1 fruit fly cellular context compared by ENCODE assay signal in the genomic region with DNA sequence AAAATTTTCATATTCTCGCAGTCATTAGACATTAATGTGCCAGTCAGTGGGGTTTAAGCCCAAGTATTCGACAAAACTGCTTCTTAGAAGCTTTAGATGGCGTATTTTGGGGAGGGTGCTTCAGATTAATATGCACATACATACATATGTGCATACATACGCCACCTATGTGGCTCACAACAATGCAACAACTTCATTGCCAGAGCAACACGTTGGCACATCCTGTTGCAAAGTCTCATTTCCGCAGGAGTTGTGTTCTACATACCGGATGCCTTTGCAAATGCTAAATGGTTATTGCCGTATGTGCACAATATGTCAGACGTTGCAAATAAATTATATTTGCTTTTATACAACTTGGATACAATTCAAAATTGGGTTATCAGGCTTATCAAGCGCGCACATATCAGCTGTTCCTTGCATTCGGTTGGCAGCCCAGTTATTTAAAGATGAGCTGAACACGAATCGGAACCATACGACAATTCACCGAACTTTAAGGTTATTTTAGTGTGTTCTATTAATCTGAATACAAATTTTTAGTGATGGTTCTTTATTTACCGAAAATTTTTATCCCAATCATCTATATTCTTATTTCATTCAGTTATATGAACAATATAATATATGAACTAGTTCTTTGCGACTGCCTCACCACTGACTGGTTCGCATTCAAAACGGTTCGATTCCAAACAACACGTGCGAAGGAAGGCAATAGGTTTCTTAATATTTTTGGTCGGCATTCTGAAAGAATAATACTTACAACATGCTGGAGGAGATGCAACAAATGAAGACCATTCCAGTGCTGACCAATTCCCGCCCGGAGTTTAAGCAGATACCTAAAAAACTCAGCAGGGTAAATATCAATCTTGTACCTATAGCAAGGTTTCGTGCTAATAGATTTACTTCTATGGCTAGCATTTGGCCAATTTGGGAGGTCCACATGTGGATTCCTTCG.
A peak's percentile ranks its signal among the peaks of the same experiment; 100 is the strongest.
TF ChIP-seq lines count a peak whose summit lies in the region.

A gene (plus strand): TSS at position 659 of the 949 bp plus-strand sequence.

TF ChIP-seq in whole organism, embryonic, 481 proteins besides CTCF, POLR2A, EP300 and RAD21 (continued from another document):
- TF ChIP-seq BEAF-32 (GFP tag; optimal IDR thresholded peaks at IDR 0.05; lab: Kevin White, UChicago) (peak; percentile 69), knrl (GFP tag; IDR thresholded peaks at IDR 0.05; lab: Robert Waterston, UW; ENCODE audit: partially characterized antibody) (peak; percentile 78), Sin3A (optimal IDR thresholded peaks at IDR 0.05; lab: Kevin White, UChicago) (peak; percentile 68), Dll (GFP tag; IDR thresholded peaks at IDR 0.05; lab: Robert Waterston, UW; ENCODE audit: partially characterized antibody) (peak; percentile 70; the same call in 3 of the 4 replicates), MTF-1 (GFP tag; optimal IDR thresholded peaks at IDR 0.05; lab: Kevin White, UChicago; ENCODE audit: borderline replicate concordance) (no peak), Gug (GFP tag; IDR thresholded peaks at IDR 0.05; lab: Robert Waterston, UW) (no peak), lov (optimal IDR thresholded peaks at IDR 0.05; lab: Kevin White, UChicago) (no peak), lov (GFP tag; IDR thresholded peaks at IDR 0.05; lab: Robert Waterston, UW) (0 out of 3 replicates have a peak, but pooled peaks have one; percentile 32), Stat92E (GFP tag; optimal IDR thresholded peaks at IDR 0.05; lab: Kevin White, UChicago) (peak in 1 of 3 experiments; percentile 48), gro (GFP tag; optimal IDR thresholded peaks at IDR 0.05; lab: Kevin White, UChicago) (no peak), onecut (GFP tag; IDR thresholded peaks at IDR 0.05; lab: Robert Waterston, UW) (no peak), CG9437 (GFP tag; optimal IDR thresholded peaks at IDR 0.05; lab: Kevin White, UChicago) (no peak), tx (GFP tag; optimal IDR thresholded peaks at IDR 0.05; lab: Kevin White, UChicago) (no peak), Kr (GFP tag; optimal IDR thresholded peaks at IDR 0.05; lab: Kevin White, UChicago) (no peak), CG15479 (GFP tag; optimal IDR thresholded peaks at IDR 0.05; lab: Kevin White, UChicago) (no peak), ttk (GFP tag; IDR thresholded peaks at IDR 0.05; lab: Robert Waterston, UW) (no peak), D19A (tag; optimal IDR thresholded peaks at IDR 0.05; lab: Kevin White, UChicago) (no peak), CG13424 (tag; optimal IDR thresholded peaks at IDR 0.05; lab: Kevin White, UChicago) (peak; percentile 31), bab2 (GFP tag; optimal IDR thresholded peaks at IDR 0.05; lab: Kevin White, UChicago) (no peak), CG13287 (GFP tag; IDR thresholded peaks at IDR 0.05; lab: Robert Waterston, UW; ENCODE audit: partially characterized antibody) (peak; percentile 71), hbn (GFP tag; IDR thresholded peaks at IDR 0.05; lab: Robert Waterston, UW; ENCODE audit: partially characterized antibody) (0 out of 2 replicates have a peak, but pooled peaks have one; percentile 46), her (GFP tag; optimal IDR thresholded peaks at IDR 0.05; lab: Kevin White, UChicago) (no peak), H15 (GFP tag; IDR thresholded peaks at IDR 0.05; lab: Robert Waterston, UW) (no peak), CG14667 (GFP tag; IDR thresholded peaks at IDR 0.05; lab: Robert Waterston, UW) (no peak), MBD-R2 (GFP tag; IDR thresholded peaks at IDR 0.05; lab: Robert Waterston, UW) (peak; percentile 74), Bgb (GFP tag; IDR thresholded peaks at IDR 0.05; lab: Robert Waterston, UW; ENCODE audit: partially characterized antibody) (peak; percentile 55), Spps (tag; optimal IDR thresholded peaks at IDR 0.05; lab: Kevin White, UChicago) (no peak), CG34376 (GFP tag; optimal IDR thresholded peaks at IDR 0.05; lab: Kevin White, UChicago) (peak; percentile 11), CG30403 (GFP tag; optimal IDR thresholded peaks at IDR 0.05; lab: Kevin White, UChicago) (peak; percentile 24), gt (GFP tag; IDR thresholded peaks at IDR 0.05; lab: Robert Waterston, UW) (no peak), CG2712 (tag; optimal IDR thresholded peaks at IDR 0.05; lab: Kevin White, UChicago) (peak; percentile 54), amos (GFP tag; IDR thresholded peaks at IDR 0.05; lab: Robert Waterston, UW; ENCODE audit: partially characterized antibody) (peak; percentile 64), twi (tag; optimal IDR thresholded peaks at IDR 0.05; lab: Kevin White, UChicago) (peak; percentile 1), Opbp (GFP tag; IDR thresholded peaks at IDR 0.05; lab: Robert Waterston, UW; ENCODE audit: partially characterized antibody) (0 out of 3 replicates have a peak, but pooled peaks have one; percentile 31), CG18262 (tag; optimal IDR thresholded peaks at IDR 0.05; lab: Kevin White, UChicago) (peak; percentile 24), CG34224 (GFP tag; IDR thresholded peaks at IDR 0.05; lab: Robert Waterston, UW; ENCODE audit: partially characterized antibody) (peak; percentile 59; the same call in 1 of the 3 replicates), inv (GFP tag; IDR thresholded peaks at IDR 0.05; lab: Robert Waterston, UW; ENCODE audit: partially characterized antibody) (peak; percentile 57; the same call in 1 of the 2 replicates), pzg (GFP tag; optimal IDR thresholded peaks at IDR 0.05; lab: Kevin White, UChicago) (peak; percentile 74), Xbp1 (GFP tag; optimal IDR thresholded peaks at IDR 0.05; lab: Kevin White, UChicago) (no peak), lola (GFP tag; optimal IDR thresholded peaks at IDR 0.05; lab: Kevin White, UChicago) (no peak), phol (tag; optimal IDR thresholded peaks at IDR 0.05; lab: Kevin White, UChicago) (peak; percentile 50), row (GFP tag; IDR thresholded peaks at IDR 0.05; lab: Robert Waterston, UW) (peak; percentile 84), Dp (GFP tag; optimal IDR thresholded peaks at IDR 0.05; lab: Kevin White, UChicago) (peak; percentile 94), unc-4 (GFP tag; IDR thresholded peaks at IDR 0.05; lab: Robert Waterston, UW; ENCODE audit: partially characterized antibody) (peak; percentile 48; the same call in 1 of the 2 replicates), CG14710 (tag; optimal IDR thresholded peaks at IDR 0.05; lab: Kevin White, UChicago) (peak; percentile 71), CG12299 (tag; optimal IDR thresholded peaks at IDR 0.05; lab: Kevin White, UChicago) (peak; percentile 19), zfh1 (GFP tag; IDR thresholded peaks at IDR 0.05; lab: Robert Waterston, UW) (no peak), HLH4C (GFP tag; IDR thresholded peaks at IDR 0.05; lab: Robert Waterston, UW; ENCODE audit: partially characterized antibody) (peak; percentile 47; the same call in 2 of the 3 replicates), nmo (GFP tag; optimal IDR thresholded peaks at IDR 0.05; lab: Kevin White, UChicago) (peak; percentile 50), pum (GFP tag; optimal IDR thresholded peaks at IDR 0.05; lab: Kevin White, UChicago) (no peak), CG16813 (GFP tag; IDR thresholded peaks at IDR 0.05; lab: Robert Waterston, UW; ENCODE audit: partially characterized antibody) (0 out of 3 replicates have a peak, but pooled peaks have one; percentile 33), MESR4 (GFP tag; optimal IDR thresholded peaks at IDR 0.05; lab: Kevin White, UChicago) (peak; percentile 42), CG9817 (tag; optimal IDR thresholded peaks at IDR 0.05; lab: Kevin White, UChicago) (no peak), CG17829 (tag; optimal IDR thresholded peaks at IDR 0.05; lab: Kevin White, UChicago) (peak; percentile 36), D19B (GFP tag; optimal IDR thresholded peaks at IDR 0.05; lab: Kevin White, UChicago) (no peak), HmgZ (tag; optimal IDR thresholded peaks at IDR 0.05; lab: Kevin White, UChicago) (peak; percentile 77), ken (GFP tag; IDR thresholded peaks at IDR 0.05; lab: Robert Waterston, UW) (no peak), CG5180 (GFP tag; optimal IDR thresholded peaks at IDR 0.05; lab: Kevin White, UChicago) (peak; percentile 91), Max (GFP tag; optimal IDR thresholded peaks at IDR 0.05; lab: Kevin White, UChicago) (peak; percentile 80), Ets97D (GFP tag; optimal IDR thresholded peaks at IDR 0.05; lab: Kevin White, UChicago) (peak; percentile 42), Sry-β (GFP tag; optimal IDR thresholded peaks at IDR 0.05; lab: Kevin White, UChicago) (peak; percentile 88), Elba2 (GFP tag; optimal IDR thresholded peaks at IDR 0.05; lab: Kevin White, UChicago) (peak; percentile 38), Lhr (GFP tag; optimal IDR thresholded peaks at IDR 0.05; lab: Kevin White, UChicago) (no peak), CG4617 (GFP tag; optimal IDR thresholded peaks at IDR 0.05; lab: Kevin White, UChicago; ENCODE audit: borderline replicate concordance) (peak; percentile 26), Camta (GFP tag; optimal IDR thresholded peaks at IDR 0.05; lab: Kevin White, UChicago) (no peak), CG12769 (tag; optimal IDR thresholded peaks at IDR 0.05; lab: Kevin White, UChicago) (no peak), Dref (GFP tag; IDR thresholded peaks at IDR 0.05; lab: Robert Waterston, UW) (peak; percentile 38; the same call in 1 of the 2 replicates), CG17361 (GFP tag; IDR thresholded peaks at IDR 0.05; lab: Robert Waterston, UW) (no peak; the same call in 2 of the 3 replicates), CG13775 (GFP tag; optimal IDR thresholded peaks at IDR 0.05; lab: Kevin White, UChicago) (no peak), CG9797 (GFP tag; optimal IDR thresholded peaks at IDR 0.05; lab: Kevin White, UChicago) (peak; percentile 21), Fer2 (tag; optimal IDR thresholded peaks at IDR 0.05; lab: Kevin White, UChicago) (no peak), Sry-δ (GFP tag; optimal IDR thresholded peaks at IDR 0.05; lab: Kevin White, UChicago) (peak; percentile 59), CG15514 (GFP tag; optimal IDR thresholded peaks at IDR 0.05; lab: Kevin White, UChicago) (peak; percentile 100), Dek (tag; optimal IDR thresholded peaks at IDR 0.05; lab: Kevin White, UChicago) (peak; percentile 27), E2f2 (GFP tag; IDR thresholded peaks at IDR 0.05; lab: Robert Waterston, UW) (peak; percentile 93), grau (tag; optimal IDR thresholded peaks at IDR 0.05; lab: Kevin White, UChicago) (no peak), CG12391 (tag; optimal IDR thresholded peaks at IDR 0.05; lab: Kevin White, UChicago) (peak; percentile 50), Med (GFP tag; lab: Kevin White, UChicago) (peak; percentile 51), CG9932 (GFP tag; IDR thresholded peaks at IDR 0.05; lab: Robert Waterston, UW) (peak; percentile 6; the same call in 1 of the 2 replicates), CG10267 (tag; optimal IDR thresholded peaks at IDR 0.05; lab: Kevin White, UChicago) (peak; percentile 46)
TF ChIP-seq in whole organism, embryonic: peak in this region for 67.
